Worm (Caenorhabditis elegans) whole organism, young adult: ENCODE results near the gene ule-3.
A peak's percentile ranks its signal among the peaks of the same experiment; 100 is the strongest.

Source experiments
- B0019.2 ChIP-seq: fragments of 200-800 bp; sonication (Bioruptor generic); conservative IDR thresholded peaks from 2 replicates; pipeline ENCODE4 v1.3.6; 2022; ENCODE audit warnings: missing genetic modification reagents, missing genetic modification characterization, missing compliant biosample characterization
- F49E8.2 ChIP-seq: sonication (generic microtip); optimal IDR thresholded peaks from 3 replicates; lab custom pipeline; 2017; ENCODE audit warnings: missing genetic modification characterization, mild to moderate bottlenecking, missing compliant biosample characterization, antibody characterized with exemption, moderate library complexity; ENCODE audit not compliant: insufficient read depth
- F52B5.7 ChIP-seq: sonication (generic microtip); optimal IDR thresholded peaks from 2 replicates; lab custom pipeline; 2016; ENCODE audit warnings: mild to moderate bottlenecking, missing genetic modification characterization, missing compliant biosample characterization
- F57C9.4 ChIP-seq: sonication (generic microtip); optimal IDR thresholded peaks from 2 replicates; lab custom pipeline; 2017; ENCODE audit warnings: mild to moderate bottlenecking, missing genetic modification characterization, missing compliant biosample characterization
- T07F8.4 ChIP-seq: sonication (generic microtip); optimal IDR thresholded peaks from 2 replicates; lab custom pipeline; 2016; ENCODE audit warnings: mild to moderate bottlenecking, missing genetic modification characterization, moderate library complexity, missing compliant biosample characterization
- T26A5.8 ChIP-seq: sonication (generic microtip); optimal IDR thresholded peaks from 2 replicates; lab custom pipeline; 2016; ENCODE audit warnings: missing genetic modification characterization, missing compliant biosample characterization
- Y67H2A.10 ChIP-seq: fragments of 200-800 bp; sonication (Bioruptor generic); conservative IDR thresholded peaks from 2 replicates; pipeline ENCODE4 v1.3.6; 2022; ENCODE audit warnings: missing genetic modification reagents, missing genetic modification characterization, missing compliant biosample characterization
- Y95B8A.8 ChIP-seq: fragments of 200-800 bp; sonication (Bioruptor generic); IDR thresholded peaks from 2 replicates; pipeline ENCODE4 v1.3.6; 2022; ENCODE audit warnings: missing genetic modification reagents, missing genetic modification characterization, missing compliant biosample characterization
- ZK185.1 ChIP-seq: sonication (generic microtip); optimal IDR thresholded peaks from 2 replicates; lab custom pipeline; 2016; ENCODE audit warnings: mild to moderate bottlenecking, missing genetic modification characterization, missing compliant biosample characterization; ENCODE audit not compliant: poor library complexity, severe bottlenecking
- attf-3 ChIP-seq: fragments of 200-800 bp; sonication (Bioruptor generic); conservative IDR thresholded peaks from 2 replicates; pipeline ENCODE4 v1.3.6; 2022; ENCODE audit warnings: missing genetic modification reagents, missing genetic modification characterization, missing compliant biosample characterization
- bed-2 ChIP-seq: fragments of 200-800 bp; sonication (Bioruptor generic); IDR thresholded peaks from 2 replicates; pipeline ENCODE4 v1.3.6; 2022; ENCODE audit warnings: missing genetic modification reagents, missing genetic modification characterization, missing compliant biosample characterization
- ccch-3 ChIP-seq: fragments of 200-800 bp; sonication (Bioruptor generic); optimal IDR thresholded peaks from 2 replicates; lab custom pipeline; 2018; ENCODE audit warnings: mild to moderate bottlenecking, missing genetic modification characterization, missing compliant biosample characterization
- cebp-1 ChIP-seq, 2 experiments: fragments of 200-800 bp in 1 of 2; sonication (Bioruptor generic) in 1 of 2; sonication (generic microtip) in 1 of 2; IDR thresholded peaks in 1 of 2; optimal IDR thresholded peaks in 1 of 2; 2 replicates each; pipeline versions ENCODE4 v1.3.6 to Lab custom; 2017 to 2022; ENCODE audit warnings: missing compliant biosample characterization in 2 of 2, missing genetic modification characterization in 2 of 2, mild to moderate bottlenecking in 1 of 2, missing genetic modification reagents in 1 of 2, moderate library complexity in 1 of 2
- ceh-58 ChIP-seq: fragments of 200-800 bp; sonication (Bioruptor generic); IDR thresholded peaks from 2 replicates; pipeline ENCODE4 v1.3.6; 2022; ENCODE audit warnings: missing genetic modification characterization, missing compliant biosample characterization
- ceh-91 ChIP-seq: fragments of 200-800 bp; sonication (Bioruptor generic); IDR thresholded peaks from 2 replicates; pipeline ENCODE4 v1.3.6; 2022; ENCODE audit warnings: missing genetic modification reagents, missing genetic modification characterization, missing compliant biosample characterization
- die-1 ChIP-seq: sonication (generic microtip); optimal IDR thresholded peaks from 2 replicates; lab custom pipeline; 2016; ENCODE audit warnings: missing genotype, mild to moderate bottlenecking, missing genetic modification characterization, missing compliant biosample characterization
- dpff-1 ChIP-seq: sonication (generic microtip); optimal IDR thresholded peaks from 2 replicates; lab custom pipeline; 2017; ENCODE audit warnings: mild to moderate bottlenecking, missing genetic modification characterization, missing compliant biosample characterization
- egrh-3 ChIP-seq: fragments of 200-800 bp; sonication (Bioruptor generic); IDR thresholded peaks from 2 replicates; pipeline ENCODE4 v1.3.6; 2022; ENCODE audit warnings: missing genetic modification reagents, missing genetic modification characterization, missing compliant biosample characterization
- ets-4 ChIP-seq: fragments of 200-800 bp; sonication (Bioruptor generic); optimal IDR thresholded peaks from 2 replicates; lab custom pipeline; 2018; ENCODE audit warnings: mild to moderate bottlenecking, missing genetic modification characterization, missing compliant biosample characterization
- him-1 ChIP-seq: sonication (generic microtip); optimal IDR thresholded peaks from 2 replicates; lab custom pipeline; 2016; ENCODE audit warnings: missing genotype, missing genetic modification reagents, missing genetic modification characterization, missing compliant biosample characterization
- lin-26 ChIP-seq: fragments of 200-800 bp; sonication (Bioruptor generic); IDR thresholded peaks from 2 replicates; pipeline ENCODE4 v1.3.6; 2022; ENCODE audit warnings: missing genetic modification reagents, missing genetic modification characterization, missing compliant biosample characterization
- lin-35 ChIP-seq, 3 experiments: fragments of 150-350 bp in 2 of 3; sonication (generic microtip) in 1 of 3; optimal IDR thresholded peaks; 2 replicates each; lab custom pipeline; 2014 to 2018; ENCODE audit warnings: missing biosample characterization in 3 of 3, missing genetic modification characterization in 3 of 3, missing genetic modification reagents in 3 of 3
- madf-10 ChIP-seq: sonication (generic microtip); optimal IDR thresholded peaks from 2 replicates; lab custom pipeline; 2016; ENCODE audit warnings: mild to moderate bottlenecking, missing genetic modification characterization, missing compliant biosample characterization
- madf-6 ChIP-seq: fragments of 200-800 bp; sonication (Bioruptor generic); IDR thresholded peaks from 2 replicates; pipeline ENCODE4 v1.3.6; 2022; ENCODE audit warnings: missing genetic modification reagents, missing genetic modification characterization, missing compliant biosample characterization
- madf-8 ChIP-seq: fragments of 200-800 bp; sonication (Bioruptor generic); conservative IDR thresholded peaks from 2 replicates; pipeline ENCODE4 v1.3.6; 2022; ENCODE audit warnings: missing genetic modification reagents, missing genetic modification characterization, missing compliant biosample characterization
- mxl-1 ChIP-seq: sonication (generic microtip); optimal IDR thresholded peaks from 2 replicates; lab custom pipeline; 2016; ENCODE audit warnings: missing genetic modification characterization, missing compliant biosample characterization
- nhr-80 ChIP-seq: sonication (generic microtip); optimal IDR thresholded peaks from 2 replicates; lab custom pipeline; 2016; ENCODE audit warnings: missing genetic modification characterization, missing compliant biosample characterization
- pha-4 ChIP-seq: fragments of 150-350 bp; sonication (generic microtip); optimal IDR thresholded peaks from 2 replicates; lab custom pipeline; 2014; ENCODE audit warnings: missing biosample characterization, missing genetic modification reagents, missing genetic modification characterization
- sdz-38 ChIP-seq: sonication (generic microtip); optimal IDR thresholded peaks from 2 replicates; lab custom pipeline; 2016; ENCODE audit warnings: missing genotype, missing genetic modification characterization, missing compliant biosample characterization
- snpc-1.1 ChIP-seq: sonication (generic microtip); optimal IDR thresholded peaks from 2 replicates; lab custom pipeline; 2017; ENCODE audit warnings: missing genetic modification characterization, mild to moderate bottlenecking, missing compliant biosample characterization, antibody characterized with exemption, moderate library complexity, missing genotype, missing genetic modification reagents; ENCODE audit not compliant: insufficient read depth
- snpc-3.4 ChIP-seq: sonication (generic microtip); optimal IDR thresholded peaks from 2 replicates; lab custom pipeline; 2017; ENCODE audit warnings: missing genetic modification characterization, mild to moderate bottlenecking, missing compliant biosample characterization, antibody characterized with exemption, moderate library complexity, missing genotype, missing genetic modification reagents
- tbp1 ChIP-seq: fragments of 200-800 bp; sonication (Bioruptor generic); optimal IDR thresholded peaks from 2 replicates; lab custom pipeline; 2018; ENCODE audit warnings: mild to moderate bottlenecking, missing genetic modification characterization, missing compliant biosample characterization
- tlf-1 ChIP-seq: fragments of 200-800 bp; sonication (Bioruptor generic); optimal IDR thresholded peaks from 2 replicates; lab custom pipeline; 2018; ENCODE audit warnings: mild to moderate bottlenecking, missing genetic modification characterization, missing compliant biosample characterization
- unc-62 ChIP-seq: fragments of 150-350 bp; optimal IDR thresholded peaks from 2 replicates; lab custom pipeline; 2014; ENCODE audit warnings: missing biosample characterization, missing genetic modification reagents, missing genetic modification characterization
- zfh-2 ChIP-seq: fragments of 200-800 bp; sonication (Bioruptor generic); conservative IDR thresholded peaks from 2 replicates; pipeline ENCODE4 v1.3.6; 2022; ENCODE audit warnings: missing genetic modification reagents, missing genetic modification characterization, missing compliant biosample characterization
- ztf-22 ChIP-seq: fragments of 200-800 bp; sonication (Bioruptor generic); optimal IDR thresholded peaks from 2 replicates; lab custom pipeline; 2018; ENCODE audit warnings: mild to moderate bottlenecking, missing genetic modification characterization, moderate library complexity, missing compliant biosample characterization

The ule-3 gene

ce11 chrV:10790921-10791320 is 2.7 kb upstream of the ule-3 start, which contains the start of gene D1054.9:
Gene D1054.9, minus strand, starts transcription at chrV:10791057.
- TF ChIP-seq zfh-2 (peak; percentile 89), Y95B8A.8 (GFP tag; lab: Robert Waterston, UW) (no peak)
- TF ChIP-seq, all 124 proteins: peak for 1

- TF ChIP-seq Y67H2A.10 (no peak), madf-8 (GFP tag; lab: Robert Waterston, UW) (no peak), snpc-1.1 (tag; lab: Kevin White, UChicago) (no peak), sdz-38 (tag; lab: Kevin White, UChicago) (no peak)
These were observed 823 bp upstream of the ule-3 start, which contains the start of gene D1054.10 for ce11 chrV:10792775-10793174. Gene D1054.10, minus strand, starts transcription at chrV:10792875.

- TF ChIP-seq tlf-1 (GFP tag; lab: Kevin White, UChicago) (no peak), lin-35 (GFP tag; optimal IDR thresholded peaks at IDR 0.05; lab: Kevin White, UChicago) (no peak), attf-3 (0 out of 2 replicates have a peak, but pooled peaks have one; percentile 31), Y67H2A.10 (no peak), unc-62 (no peak), F52B5.7 (tag; lab: Kevin White, UChicago) (no peak), egrh-3 (GFP tag; lab: Robert Waterston, UW) (peak; percentile 56; the same call in 1 of the 2 replicates), ceh-91 (GFP tag; lab: Robert Waterston, UW) (no peak), dpff-1 (tag; lab: Kevin White, UChicago) (no peak), lin-26 (GFP tag; lab: Robert Waterston, UW) (no peak), sdz-38 (tag; lab: Kevin White, UChicago) (no peak), ceh-58 (0 out of 2 replicates have a peak, but pooled peaks have one; percentile 61), him-1 (tag; lab: Kevin White, UChicago) (no peak)
These were observed 865 bp downstream of the ule-3 start for ce11 chrV:10794463-10794862.

- TF ChIP-seq ccch-3 (GFP tag; lab: Kevin White, UChicago) (no peak), die-1 (no peak), tbp1 (GFP tag; lab: Kevin White, UChicago) (no peak), ceh-91 (GFP tag; lab: Robert Waterston, UW) (no peak)
These were observed 1.9 kb downstream of the ule-3 start, which contains the start of gene D1054.19 for ce11 chrV:10795494-10795893. Gene D1054.19, plus strand, starts transcription at chrV:10795794.

ce11 chrV:10798090-10798489 is 4.5 kb downstream of the ule-3 start, which contains the start of gene srh-184:
Gene srh-184, minus strand, starts transcription at chrV:10798190.
- TF ChIP-seq snpc-3.4 (tag; lab: Kevin White, UChicago) = no peak
- TF ChIP-seq ccch-3 (GFP tag; lab: Kevin White, UChicago) = no peak
- no peak for TF ChIP-seq mxl-1 (tag; lab: Kevin White, UChicago)
- no peak for TF ChIP-seq bed-2 (GFP tag; lab: Robert Waterston, UW)
- TF ChIP-seq ZK185.1 (tag; lab: Kevin White, UChicago) = no peak
- no peak for TF ChIP-seq madf-6 (GFP tag; lab: Robert Waterston, UW)
- no peak for TF ChIP-seq T07F8.4 (tag; lab: Kevin White, UChicago)
- no peak for TF ChIP-seq F49E8.2
- no peak for TF ChIP-seq F57C9.4
- TF ChIP-seq egrh-3 (GFP tag; lab: Robert Waterston, UW) = no peak

ce11 chrV:10801154-10801553 is 7.6 kb downstream of the ule-3 start, which contains the start of gene D1054.18:
Gene D1054.18, minus strand, starts transcription at chrV:10801198.
- TF ChIP-seq B0019.2 (GFP tag; lab: Robert Waterston, UW) = no peak
- peak; percentile 87 for TF ChIP-seq nhr-80
- peak; percentile 13 for TF ChIP-seq tbp1 (GFP tag; lab: Kevin White, UChicago)
- peak; percentile 41 for TF ChIP-seq ztf-22 (GFP tag; lab: Kevin White, UChicago)
- no peak for TF ChIP-seq T26A5.8
- peak; percentile 35 for TF ChIP-seq pha-4 (tag; lab: Kevin White, UChicago)
- TF ChIP-seq cebp-1 (GFP tag; IDR thresholded peaks at IDR 0.05; lab: Robert Waterston, UW) = no peak
- TF ChIP-seq cebp-1 (tag; optimal IDR thresholded peaks at IDR 0.05; lab: Kevin White, UChicago) = peak; percentile 13
- peak; percentile 48 for TF ChIP-seq ets-4 (GFP tag; lab: Kevin White, UChicago)
- peak; percentile 13 for TF ChIP-seq madf-10
- TF ChIP-seq, all 124 proteins: peak for 7
